Worm (Caenorhabditis elegans): Measurements from ENCODE around the gene F07G11.1.

DNA sequence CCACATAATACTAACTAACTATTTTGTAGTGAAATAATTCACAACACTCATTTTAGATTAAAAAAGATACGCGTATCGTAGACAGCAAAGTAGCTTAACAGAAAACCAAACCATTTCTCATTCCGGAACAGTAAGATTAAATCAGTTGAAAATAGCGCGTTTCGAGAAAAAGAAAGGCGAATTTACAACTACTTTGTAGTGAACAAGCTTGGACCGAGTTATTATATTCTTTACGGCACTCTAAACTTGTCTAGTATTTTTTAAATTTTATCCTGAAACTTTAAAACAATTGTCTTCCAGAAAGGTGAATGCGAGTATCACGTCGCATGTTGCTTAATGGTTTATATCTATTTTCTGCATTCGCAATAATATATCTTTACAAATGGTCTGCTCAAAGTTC is 28.1 kb upstream of the F07G11.1 start, which contains the start of gene C13A2.4:
- TF ChIP-seq flt-1 (GFP tag; IDR thresholded peaks at IDR 0.05) = no peak
- TF ChIP-seq ama-1 (optimal IDR thresholded peaks at IDR 0.05) = no peak
- TF ChIP-seq tbx-37 (GFP tag; conservative IDR thresholded peaks at IDR 0.05) = no peak
- TF ChIP-seq tbx-11 (GFP tag; IDR thresholded peaks at IDR 0.05) = no peak
- TF ChIP-seq aly-1 (tag; optimal IDR thresholded peaks at IDR 0.05) = no peak
- TF ChIP-seq ets-7 (tag; optimal IDR thresholded peaks at IDR 0.05) = no peak
- TF ChIP-seq hmg-4 (GFP tag; optimal IDR thresholded peaks at IDR 0.05) = no peak
- TF ChIP-seq scrt-1 (GFP tag; IDR thresholded peaks at IDR 0.05) = no peak
- no peak for TF ChIP-seq F13C5.2 (tag; optimal IDR thresholded peaks at IDR 0.05)
